Worm (Caenorhabditis elegans) whole organism, early embryonic: ENCODE measurements around the gene H35N09.2.

Source experiments
- B0310.2 ChIP-seq: sonication (generic microtip); optimal IDR thresholded peaks from 2 replicates; lab custom pipeline; 2016; ENCODE audit warnings: mild to moderate bottlenecking, missing genetic modification characterization, missing compliant biosample characterization
- F13C5.2 ChIP-seq: sonication (generic microtip); optimal IDR thresholded peaks from 2 replicates; lab custom pipeline; 2017; ENCODE audit warnings: mild to moderate bottlenecking, missing genetic modification characterization, inconsistent platforms, missing compliant biosample characterization
- aly-1 ChIP-seq: sonication (generic microtip); optimal IDR thresholded peaks from 2 replicates; lab custom pipeline; 2016; ENCODE audit warnings: missing genetic modification characterization, missing compliant biosample characterization
- ama-1 ChIP-seq: fragments of 150-350 bp; optimal IDR thresholded peaks from 2 replicates; lab custom pipeline; 2014
- ceh-13 ChIP-seq: fragments of 200-800 bp; sonication (Bioruptor generic); optimal IDR thresholded peaks from 2 replicates; lab custom pipeline; 2018; ENCODE audit warnings: mild to moderate bottlenecking, missing genetic modification characterization, missing compliant biosample characterization
- ceh-36 ChIP-seq: sonication (generic microtip); optimal IDR thresholded peaks from 2 replicates; lab custom pipeline; 2016; ENCODE audit warnings: missing genetic modification characterization, inconsistent platforms, missing compliant biosample characterization
- flt-1 ChIP-seq: fragments of 200-800 bp; sonication (Bioruptor generic); IDR thresholded peaks from 2 replicates; pipeline ENCODE4 v1.3.6; 2022; ENCODE audit warnings: missing genetic modification characterization, missing compliant biosample characterization
- hmbx-1 ChIP-seq: sonication (generic microtip); optimal IDR thresholded peaks from 2 replicates; lab custom pipeline; 2016; ENCODE audit warnings: mild to moderate bottlenecking, missing genetic modification characterization, missing compliant biosample characterization
- hmg-4 ChIP-seq: fragments of 200-800 bp; sonication (Bioruptor generic); optimal IDR thresholded peaks from 2 replicates; lab custom pipeline; 2018; ENCODE audit warnings: mild to moderate bottlenecking, missing genetic modification characterization, missing compliant biosample characterization
- hnd-1 ChIP-seq: sonication (generic microtip); optimal IDR thresholded peaks from 2 replicates; lab custom pipeline; 2016; ENCODE audit warnings: missing genetic modification characterization, missing compliant biosample characterization
- pes-1 ChIP-seq: fragments of 200-800 bp; sonication (Bioruptor generic); IDR thresholded peaks from 2 replicates; pipeline ENCODE4 v1.3.6; 2022; ENCODE audit warnings: missing genetic modification reagents, missing genetic modification characterization, missing compliant biosample characterization
- scrt-1 ChIP-seq: fragments of 200-800 bp; sonication (Bioruptor generic); IDR thresholded peaks from 2 replicates; pipeline ENCODE4 v1.3.6; 2022; ENCODE audit warnings: missing genetic modification characterization, missing compliant biosample characterization
- tbx-11 ChIP-seq: fragments of 200-800 bp; sonication (Bioruptor generic); IDR thresholded peaks from 2 replicates; pipeline ENCODE4 v1.3.6; 2022; ENCODE audit warnings: missing genetic modification characterization, missing compliant biosample characterization
- tbx-37 ChIP-seq: fragments of 200-800 bp; sonication (Bioruptor generic); conservative IDR thresholded peaks from 2 replicates; pipeline ENCODE4 v1.3.6; 2022; ENCODE audit warnings: missing genetic modification reagents, missing genetic modification characterization, missing compliant biosample characterization

DNA sequence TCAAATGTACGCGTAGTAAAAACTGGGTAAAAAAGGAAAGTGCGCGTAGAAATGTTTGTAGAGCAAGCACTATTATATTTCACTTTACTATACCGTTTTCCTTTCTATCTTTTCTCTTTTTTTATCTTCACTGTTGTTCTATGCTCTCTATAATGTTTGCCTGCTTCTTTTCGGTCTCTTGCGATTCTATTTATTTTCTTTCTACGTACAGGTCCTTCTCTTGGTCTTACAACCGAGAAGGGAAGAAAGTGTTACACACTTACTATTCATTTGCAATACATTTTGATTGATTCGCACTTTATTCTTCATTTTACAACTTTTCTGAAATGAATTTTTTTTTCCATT lies 40.4 kb downstream of the H35N09.2 start:
- TF ChIP-seq tbx-37 (GFP tag; lab: Robert Waterston, UW) (no peak), ama-1 (no peak), hmg-4 (no peak), flt-1 (GFP tag; lab: Robert Waterston, UW) (no peak), F13C5.2 (tag; lab: Kevin White, UChicago) (no peak), hmbx-1 (tag; lab: Kevin White, UChicago) (no peak), scrt-1 (GFP tag; lab: Robert Waterston, UW) (no peak), B0310.2 (tag; lab: Kevin White, UChicago) (no peak), ceh-36 (tag; lab: Kevin White, UChicago) (no peak), hnd-1 (tag; lab: Kevin White, UChicago) (no peak), aly-1 (tag; lab: Kevin White, UChicago) (no peak), ceh-13 (no peak), pes-1 (GFP tag; lab: Robert Waterston, UW) (no peak), tbx-11 (GFP tag; lab: Robert Waterston, UW) (no peak)
